Worm (Caenorhabditis elegans): Measurements from ENCODE around the gene mlc-1.

The mlc-1 gene

ce11 chrX:17420585-17421459, 38.2 kb upstream of the mlc-1 start (continued):
- TF ChIP-seq T26A8.4 (GFP tag; IDR thresholded peaks at IDR 0.05): peak; percentile 76
- no peak for TF ChIP-seq zfp-3 (GFP tag; conservative IDR thresholded peaks at IDR 0.05)
- no peak for TF ChIP-seq skn-1 (tag; optimal IDR thresholded peaks at IDR 0.05)
- peak; percentile 28 for TF ChIP-seq nhr-237 (tag; optimal IDR thresholded peaks at IDR 0.05)
- TF ChIP-seq egl-43 (GFP tag; IDR thresholded peaks at IDR 0.05): peak; percentile 63; the same call in 1 of the 2 replicates
- peak; percentile 36; the same call in 1 of the 2 replicates for TF ChIP-seq ctbp-1 (GFP tag; IDR thresholded peaks at IDR 0.05)
- TF ChIP-seq unc-130 (GFP tag; optimal IDR thresholded peaks at IDR 0.05): no peak
- no peak for TF ChIP-seq ces-1 (GFP tag; optimal IDR thresholded peaks at IDR 0.05)
- TF ChIP-seq lin-29 (GFP tag; IDR thresholded peaks at IDR 0.05): peak; percentile 21; the same call in 1 of the 2 replicates
- no peak for TF ChIP-seq ZK337.2 (GFP tag; IDR thresholded peaks at IDR 0.05)
- TF ChIP-seq ceh-28 (tag; optimal IDR thresholded peaks at IDR 0.05): no peak
- TF ChIP-seq unc-62 (GFP tag; optimal IDR thresholded peaks at IDR 0.05 in 1 of 2): peak in 1 of 2 experiments; percentile 75
- no peak for TF ChIP-seq unc-62 (tag; optimal IDR thresholded peaks at IDR 0.05)
- peak; percentile 50; the same call in 1 of the 2 replicates for TF ChIP-seq mdt-29 (GFP tag; IDR thresholded peaks at IDR 0.05)
- TF ChIP-seq nhr-41 (GFP tag; IDR thresholded peaks at IDR 0.05): no peak
- TF ChIP-seq ceh-82 (tag; optimal IDR thresholded peaks at IDR 0.05): no peak
- no peak for TF ChIP-seq pqm-1 (tag; optimal IDR thresholded peaks at IDR 0.05)
- TF ChIP-seq nhr-25 (tag; optimal IDR thresholded peaks at IDR 0.05; ENCODE audit: borderline replicate concordance, insufficient read depth): peak; percentile 6

DNA sequence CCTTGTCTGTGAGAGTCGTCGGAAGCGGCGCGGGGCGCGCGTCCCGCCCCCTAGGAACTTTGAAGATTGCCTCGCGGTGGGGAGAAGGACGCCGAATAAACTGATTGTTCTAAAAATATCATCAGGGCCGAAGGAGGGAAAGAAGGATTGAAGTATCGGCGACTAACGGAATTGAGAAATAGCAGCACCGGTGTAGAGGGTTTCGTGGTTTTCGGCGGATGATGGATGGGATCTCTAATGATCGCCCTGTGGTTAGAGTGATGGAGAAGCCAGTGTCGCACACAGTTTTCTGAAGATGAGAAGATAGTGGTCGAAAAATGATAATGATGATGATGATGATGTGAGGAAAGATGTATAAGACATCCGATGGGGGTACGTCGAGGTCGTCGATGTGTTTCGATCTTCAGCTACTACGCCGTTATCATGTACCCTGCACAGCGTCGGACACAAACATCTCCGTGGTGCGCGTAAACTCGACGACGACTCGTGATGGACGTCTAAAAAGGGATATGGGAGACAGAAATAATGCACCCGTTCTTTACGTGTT, 37.4 kb upstream of the mlc-1 start, which contains the start of gene osm-11:
Gene osm-11, minus strand, starts transcription at position 51 of the 547 bp plus-strand sequence.
- TF ChIP-seq unc-62 (GFP tag; optimal IDR thresholded peaks at IDR 0.05 in 1 of 2) (peak in 1 of 2 experiments; percentile 98), unc-62 (tag; optimal IDR thresholded peaks at IDR 0.05) (no peak), mes-2 (tag; optimal IDR thresholded peaks at IDR 0.05; ENCODE audit: poor library complexity, severe bottlenecking) (peak; percentile 10), nhr-48 (tag; optimal IDR thresholded peaks at IDR 0.05) (peak; percentile 87), nhr-28 (tag; optimal IDR thresholded peaks at IDR 0.05) (peak; percentile 87), Y5F2A.4 (GFP tag; optimal IDR thresholded peaks at IDR 0.05) (no peak), aly-2 (tag; optimal IDR thresholded peaks at IDR 0.05) (no peak), mdl-1 (tag; optimal IDR thresholded peaks at IDR 0.05) (peak in 1 of 2 experiments; percentile 50), mxl-3 (GFP tag; optimal IDR thresholded peaks at IDR 0.05) (peak; percentile 6), hlh-11 (tag; optimal IDR thresholded peaks at IDR 0.05) (peak; percentile 51), sdz-12 (GFP tag; optimal IDR thresholded peaks at IDR 0.05) (no peak), madf-5 (GFP tag; IDR thresholded peaks at IDR 0.05) (0 out of 4 replicates have a peak, but pooled peaks of 1 of the 2 experiments have one; percentile 11)

DNA sequence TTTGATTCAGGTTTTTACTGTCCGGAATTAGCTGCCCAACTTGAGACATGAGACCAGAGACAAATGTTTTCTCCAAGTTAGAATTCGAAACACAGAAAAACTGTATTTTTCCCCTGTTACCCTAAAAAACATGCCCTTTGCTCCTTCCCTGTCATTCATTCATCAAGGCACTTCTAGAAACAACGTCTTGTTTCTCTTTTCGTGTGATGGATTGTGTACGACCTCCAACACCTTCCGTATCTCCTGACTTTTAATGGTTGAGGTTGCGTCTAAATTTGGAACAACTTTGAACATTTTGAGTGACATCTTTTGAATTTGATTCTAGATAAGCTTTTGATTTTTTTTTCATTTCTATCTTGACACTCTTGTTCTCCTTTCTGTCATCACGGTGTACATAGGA, 36.4 kb upstream of the mlc-1 start:
- TF ChIP-seq lin-29 (GFP tag; IDR thresholded peaks at IDR 0.05) (no peak), nhr-41 (GFP tag; IDR thresholded peaks at IDR 0.05) (no peak), nhr-25 (tag; optimal IDR thresholded peaks at IDR 0.05; ENCODE audit: borderline replicate concordance, insufficient read depth) (no peak), madf-5 (GFP tag; IDR thresholded peaks at IDR 0.05) (no peak), hlh-30 (tag; optimal IDR thresholded peaks at IDR 0.05; ENCODE audit: insufficient read depth) (peak; percentile 41), lim-7 (GFP tag; IDR thresholded peaks at IDR 0.05) (no peak), ceh-62 (tag; optimal IDR thresholded peaks at IDR 0.05) (no peak), hlh-11 (tag; optimal IDR thresholded peaks at IDR 0.05) (peak; percentile 11), F44E2.7 (GFP tag; IDR thresholded peaks at IDR 0.05) (no peak), lin-15B (tag; optimal IDR thresholded peaks at IDR 0.05) (no peak), Y75B8A.6 (GFP tag; IDR thresholded peaks at IDR 0.05) (no peak), unc-62 (GFP tag; optimal IDR thresholded peaks at IDR 0.05 in 1 of 2) (peak in 1 of 2 experiments; percentile 91), unc-62 (tag; optimal IDR thresholded peaks at IDR 0.05) (no peak), nhr-11 (tag; optimal IDR thresholded peaks at IDR 0.05) (no peak), Y105C5A.15 (GFP tag; IDR thresholded peaks at IDR 0.05) (no peak)

Data from whole organism, L4 larva.